Fruit fly (Drosophila melanogaster) whole organism, prepupa: ENCODE results near the gene Fuca.

Experiments
- Blimp-1 ChIP-seq: fragments of 200-800 bp; sonication (Bioruptor generic); optimal IDR thresholded peaks from 3 replicates; lab custom pipeline; 2017; ENCODE audit warnings: missing biosample characterization, missing genetic modification characterization, mild to moderate bottlenecking, moderate library complexity, missing genetic modification reagents
- CG16779 ChIP-seq: fragments of 200-800 bp; sonication (Bioruptor generic); optimal IDR thresholded peaks from 3 replicates; lab custom pipeline; 2017; ENCODE audit warnings: missing biosample characterization, mild to moderate bottlenecking, missing genetic modification characterization
- CG3032 ChIP-seq: fragments of 200-800 bp; optimal IDR thresholded peaks from 2 replicates; lab custom pipeline; 2019; ENCODE audit warnings: missing biosample characterization, mild to moderate bottlenecking, missing genetic modification characterization, moderate library complexity
- CG32006 ChIP-seq: fragments of 200-800 bp; sonication (Bioruptor generic); optimal IDR thresholded peaks from 3 replicates; lab custom pipeline; 2017; ENCODE audit warnings: missing biosample characterization, mild to moderate bottlenecking, missing genetic modification characterization
- CG4318 ChIP-seq: fragments of 200-800 bp; sonication (Bioruptor generic); optimal IDR thresholded peaks from 3 replicates; lab custom pipeline; 2017; ENCODE audit warnings: missing biosample characterization, mild to moderate bottlenecking, missing genetic modification characterization
- CG8319 ChIP-seq: fragments of 200-800 bp; sonication (Bioruptor generic); optimal IDR thresholded peaks from 3 replicates; lab custom pipeline; 2016; ENCODE audit warnings: missing biosample characterization, missing genetic modification characterization
- eg ChIP-seq: fragments of 200-800 bp; sonication (Bioruptor generic); IDR thresholded peaks from 3 replicates; pipeline ENCODE4 v1.3.6; 2022; ENCODE audit warnings: missing biosample characterization, missing genetic modification characterization
- lz ChIP-seq: fragments of 200-800 bp; sonication (Bioruptor generic); optimal IDR thresholded peaks from 3 replicates; lab custom pipeline; 2016; ENCODE audit warnings: missing biosample characterization, missing genetic modification characterization
- spab ChIP-seq: fragments of 200-800 bp; sonication (Bioruptor generic); optimal IDR thresholded peaks from 2 replicates; lab custom pipeline; 2017; ENCODE audit warnings: missing biosample characterization, mild to moderate bottlenecking, missing genetic modification characterization, missing genetic modification reagents
- topi ChIP-seq: fragments of 200-800 bp; sonication (Bioruptor generic); optimal IDR thresholded peaks from 3 replicates; lab custom pipeline; 2016; ENCODE audit warnings: missing biosample characterization, missing genetic modification characterization

DNA sequence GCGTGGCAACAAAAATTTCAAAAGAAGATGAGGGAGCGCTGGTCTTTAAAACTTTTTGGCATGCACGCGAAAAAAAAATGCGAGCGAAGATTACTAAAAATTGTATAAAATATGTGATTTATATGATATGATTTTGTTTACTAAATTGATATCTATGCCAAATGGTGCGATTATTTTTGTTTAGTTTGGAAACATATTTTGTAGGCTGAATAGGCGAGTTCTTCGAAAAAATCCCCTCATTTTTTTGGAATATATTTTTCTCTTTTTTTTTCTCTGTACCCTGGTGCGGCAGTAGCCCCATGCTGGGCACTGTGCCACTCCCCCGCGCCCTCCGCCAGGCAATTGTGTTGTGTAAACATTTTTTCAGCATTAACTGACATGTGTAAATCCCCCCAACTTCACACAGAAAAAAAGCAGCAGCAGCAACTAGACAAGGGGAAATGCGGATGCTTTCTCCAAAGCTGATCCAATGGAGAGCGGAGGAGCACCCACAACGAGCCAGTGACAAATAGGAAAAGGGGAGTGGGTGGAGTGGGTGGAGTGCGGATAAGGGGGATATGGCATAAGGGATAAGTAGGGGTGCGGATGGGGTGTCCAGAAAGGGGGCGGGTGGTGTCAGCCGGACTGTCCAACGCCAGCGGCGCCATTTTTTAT lies 36.4 kb downstream of the Fuca start:
- TF ChIP-seq topi (GFP tag; lab: Kevin White, UChicago), result peak; percentile 9
- TF ChIP-seq CG16779 (tag; lab: Kevin White, UChicago), result no peak
- peak; percentile 31 for TF ChIP-seq CG32006 (GFP tag; lab: Kevin White, UChicago)
- peak; percentile 9 for TF ChIP-seq CG4318 (GFP tag; lab: Kevin White, UChicago)
- peak; percentile 11 for TF ChIP-seq CG8319
- TF ChIP-seq spab (GFP tag; lab: Kevin White, UChicago), result no peak
- peak; percentile 3 for TF ChIP-seq lz
- TF ChIP-seq eg (GFP tag; lab: Robert Waterston, UW), result no peak
- no peak for TF ChIP-seq Blimp-1 (GFP tag; lab: Kevin White, UChicago)
- no peak for TF ChIP-seq CG3032 (tag; lab: Kevin White, UChicago)
